Worm (Caenorhabditis elegans) whole organism, young adult: Measurements from ENCODE around the gene hpo-28.

ENCODE experiments used
- B0035.1 ChIP-seq: sonication (generic microtip); optimal IDR thresholded peaks from 2 replicates; lab custom pipeline; 2016; ENCODE audit warnings: missing genetic modification characterization, mild to moderate bottlenecking, missing compliant biosample characterization, missing genotype, missing genetic modification reagents
- B0336.3 ChIP-seq: fragments of 200-800 bp; sonication (Bioruptor generic); IDR thresholded peaks from 2 replicates; pipeline ENCODE4 v1.3.6; 2022; ENCODE audit warnings: missing genetic modification characterization, missing compliant biosample characterization
- C06A6.2 ChIP-seq: fragments of 200-800 bp; sonication (Bioruptor generic); conservative IDR thresholded peaks from 2 replicates; pipeline ENCODE4 v1.3.6; 2022; ENCODE audit warnings: missing genetic modification characterization, missing compliant biosample characterization
- F39B2.1 ChIP-seq: fragments of 200-800 bp; sonication (Bioruptor generic); IDR thresholded peaks from 2 replicates; pipeline ENCODE4 v1.3.6; 2022; ENCODE audit warnings: missing genetic modification reagents, missing genetic modification characterization, missing compliant biosample characterization
- F49E8.2 ChIP-seq: sonication (generic microtip); optimal IDR thresholded peaks from 3 replicates; lab custom pipeline; 2017; ENCODE audit warnings: missing genetic modification characterization, mild to moderate bottlenecking, missing compliant biosample characterization, antibody characterized with exemption, moderate library complexity; ENCODE audit not compliant: insufficient read depth
- F55B11.4 ChIP-seq: sonication (generic microtip); optimal IDR thresholded peaks from 2 replicates; lab custom pipeline; 2016; ENCODE audit warnings: missing compliant biosample characterization, missing genetic modification characterization, borderline replicate concordance; ENCODE audit not compliant: insufficient read depth
- K12H6.12 ChIP-seq: fragments of 200-800 bp; sonication (Bioruptor generic); optimal IDR thresholded peaks from 2 replicates; lab custom pipeline; 2018; ENCODE audit warnings: mild to moderate bottlenecking, missing genetic modification characterization, missing compliant biosample characterization
- ama-1 ChIP-seq, 3 experiments: fragments of 150-350 bp in 1 of 3; sonication (generic microtip) in 2 of 3; optimal IDR thresholded peaks; 2 replicates each; lab custom pipeline; 2014 to 2018; ENCODE audit warnings: missing biosample characterization in 2 of 3, missing genetic modification characterization in 2 of 3, missing genetic modification reagents in 2 of 3
- cebp-1 ChIP-seq, 2 experiments: fragments of 200-800 bp in 1 of 2; sonication (Bioruptor generic) in 1 of 2; sonication (generic microtip) in 1 of 2; IDR thresholded peaks in 1 of 2; optimal IDR thresholded peaks in 1 of 2; 2 replicates each; pipeline versions ENCODE4 v1.3.6 to Lab custom; 2017 to 2022; ENCODE audit warnings: missing compliant biosample characterization in 2 of 2, missing genetic modification characterization in 2 of 2, mild to moderate bottlenecking in 1 of 2, missing genetic modification reagents in 1 of 2, moderate library complexity in 1 of 2
- ceh-27 ChIP-seq: fragments of 200-800 bp; sonication (Bioruptor generic); optimal IDR thresholded peaks from 2 replicates; lab custom pipeline; 2018; ENCODE audit warnings: mild to moderate bottlenecking, missing genetic modification characterization, moderate library complexity, missing compliant biosample characterization
- ceh-79 ChIP-seq: sonication (generic microtip); optimal IDR thresholded peaks from 2 replicates; lab custom pipeline; 2017; ENCODE audit warnings: mild to moderate bottlenecking, missing genetic modification characterization, missing compliant biosample characterization
- ceh-91 ChIP-seq: fragments of 200-800 bp; sonication (Bioruptor generic); IDR thresholded peaks from 2 replicates; pipeline ENCODE4 v1.3.6; 2022; ENCODE audit warnings: missing genetic modification reagents, missing genetic modification characterization, missing compliant biosample characterization
- die-1 ChIP-seq: sonication (generic microtip); optimal IDR thresholded peaks from 2 replicates; lab custom pipeline; 2016; ENCODE audit warnings: missing genotype, mild to moderate bottlenecking, missing genetic modification characterization, missing compliant biosample characterization
- dox-1 ChIP-seq: fragments of 200-800 bp; sonication (Bioruptor generic); IDR thresholded peaks from 2 replicates; pipeline ENCODE4 v1.3.6; 2022; ENCODE audit warnings: missing genetic modification reagents, missing genetic modification characterization, missing compliant biosample characterization
- egl-18 ChIP-seq: fragments of 200-800 bp; sonication (Bioruptor generic); IDR thresholded peaks from 2 replicates; pipeline ENCODE4 v1.3.6; 2022; ENCODE audit warnings: missing genetic modification reagents, missing genetic modification characterization, missing compliant biosample characterization
- let-526 ChIP-seq: fragments of 200-800 bp; sonication (Bioruptor generic); IDR thresholded peaks from 2 replicates; pipeline ENCODE4 v1.3.6; 2022; ENCODE audit warnings: missing genetic modification reagents, missing genetic modification characterization, missing compliant biosample characterization
- let-607 ChIP-seq, 2 experiments: fragments of 200-800 bp in 1 of 2; sonication (Bioruptor generic) in 1 of 2; sonication (generic microtip) in 1 of 2; optimal IDR thresholded peaks; 2 replicates each; lab custom pipeline; 2016 to 2018; ENCODE audit warnings: mild to moderate bottlenecking in 2 of 2, missing compliant biosample characterization in 2 of 2, missing genetic modification characterization in 2 of 2, moderate library complexity in 2 of 2, missing genotype in 1 of 2
- madf-3 ChIP-seq: fragments of 200-800 bp; sonication (Bioruptor generic); IDR thresholded peaks from 2 replicates; pipeline ENCODE4 v1.3.6; 2022; ENCODE audit warnings: missing genetic modification reagents, missing genetic modification characterization, missing compliant biosample characterization
- mcd-1 ChIP-seq: fragments of 200-800 bp; sonication (Bioruptor generic); IDR thresholded peaks from 2 replicates; pipeline ENCODE4 v1.3.6; 2022; ENCODE audit warnings: missing genetic modification reagents, missing genetic modification characterization, missing compliant biosample characterization
- mxl-1 ChIP-seq: sonication (generic microtip); optimal IDR thresholded peaks from 2 replicates; lab custom pipeline; 2016; ENCODE audit warnings: missing genetic modification characterization, missing compliant biosample characterization
- nfyb-1 ChIP-seq: fragments of 200-800 bp; sonication (Bioruptor generic); IDR thresholded peaks from 2 replicates; pipeline ENCODE4 v1.3.6; 2022; ENCODE audit warnings: missing genetic modification reagents, missing genetic modification characterization, missing compliant biosample characterization
- nhr-90 ChIP-seq: sonication (generic microtip); optimal IDR thresholded peaks from 2 replicates; lab custom pipeline; 2016; ENCODE audit warnings: missing genotype, mild to moderate bottlenecking, missing genetic modification characterization, missing compliant biosample characterization
- pha-4 ChIP-seq: fragments of 150-350 bp; sonication (generic microtip); optimal IDR thresholded peaks from 2 replicates; lab custom pipeline; 2014; ENCODE audit warnings: missing biosample characterization, missing genetic modification reagents, missing genetic modification characterization
- rpc-1 ChIP-seq, 2 experiments: fragments of 150-350 bp in 1 of 2; sonication (generic microtip) in 1 of 2; optimal IDR thresholded peaks; 2 replicates each; lab custom pipeline; 2014 to 2018; ENCODE audit warnings: missing biosample characterization in 1 of 2, missing genetic modification characterization in 1 of 2, missing genetic modification reagents in 1 of 2, missing genotype in 1 of 2
- tlf-1 ChIP-seq: fragments of 200-800 bp; sonication (Bioruptor generic); optimal IDR thresholded peaks from 2 replicates; lab custom pipeline; 2018; ENCODE audit warnings: mild to moderate bottlenecking, missing genetic modification characterization, missing compliant biosample characterization
- unc-62 ChIP-seq: fragments of 150-350 bp; optimal IDR thresholded peaks from 2 replicates; lab custom pipeline; 2014; ENCODE audit warnings: missing biosample characterization, missing genetic modification reagents, missing genetic modification characterization
- xnd-1 ChIP-seq: sonication (generic microtip); optimal IDR thresholded peaks from 2 replicates; lab custom pipeline; 2016; ENCODE audit warnings: missing genotype, missing genetic modification reagents, missing genetic modification characterization, missing compliant biosample characterization
- zfh-2 ChIP-seq: fragments of 200-800 bp; sonication (Bioruptor generic); conservative IDR thresholded peaks from 2 replicates; pipeline ENCODE4 v1.3.6; 2022; ENCODE audit warnings: missing genetic modification reagents, missing genetic modification characterization, missing compliant biosample characterization
- ztf-18 ChIP-seq: sonication (generic microtip); optimal IDR thresholded peaks from 2 replicates; lab custom pipeline; 2016; ENCODE audit warnings: missing genotype, mild to moderate bottlenecking, missing genetic modification characterization, missing compliant biosample characterization
- ztf-22 ChIP-seq: fragments of 200-800 bp; sonication (Bioruptor generic); optimal IDR thresholded peaks from 2 replicates; lab custom pipeline; 2018; ENCODE audit warnings: mild to moderate bottlenecking, missing genetic modification characterization, moderate library complexity, missing compliant biosample characterization

The hpo-28 gene

ce11 chrIII:5714984-5715454 is 5.9 kb upstream of the hpo-28 start (continued):
- TF ChIP-seq let-526 (no peak), madf-3 (GFP tag; lab: Robert Waterston, UW) (0 out of 2 replicates have a peak, but pooled peaks have one; percentile 47), ceh-79 (tag; lab: Kevin White, UChicago) (no peak), let-607 (tag; optimal IDR thresholded peaks at IDR 0.05; lab: Kevin White, UChicago) (peak in 1 of 2 experiments; percentile 90), C06A6.2 (GFP tag; lab: Robert Waterston, UW) (no peak), unc-62 (GFP tag; lab: Kevin White, UChicago) (no peak), K12H6.12 (tag; lab: Kevin White, UChicago) (no peak), die-1 (tag; lab: Kevin White, UChicago) (no peak), xnd-1 (tag; lab: Kevin White, UChicago) (no peak), rpc-1 (optimal IDR thresholded peaks at IDR 0.05; lab: Kevin White, UChicago) (no peak), rpc-1 (tag; optimal IDR thresholded peaks at IDR 0.05; lab: Kevin White, UChicago) (no peak), F55B11.4 (no peak), dox-1 (GFP tag; lab: Robert Waterston, UW) (no peak), ceh-27 (GFP tag; lab: Kevin White, UChicago) (no peak)

- no peak for TF ChIP-seq mxl-1 (tag; lab: Kevin White, UChicago)
- peak; percentile 11 for TF ChIP-seq ama-1 (optimal IDR thresholded peaks at IDR 0.05; lab: Kevin White, UChicago)
- peak in 1 of 2 experiments; percentile 84 for TF ChIP-seq ama-1 (GFP tag; optimal IDR thresholded peaks at IDR 0.05; lab: Kevin White, UChicago)
- no peak for TF ChIP-seq unc-62 (GFP tag; lab: Kevin White, UChicago)
- no peak for TF ChIP-seq egl-18
- no peak for TF ChIP-seq ztf-22 (GFP tag; lab: Kevin White, UChicago)
- TF ChIP-seq tlf-1 (GFP tag; lab: Kevin White, UChicago): peak; percentile 30
- peak; percentile 84 for TF ChIP-seq B0336.3
- no peak for TF ChIP-seq B0035.1
- TF ChIP-seq pha-4 (tag; lab: Kevin White, UChicago): no peak
These were observed 5.3 kb upstream of the hpo-28 start, which contains the start of gene arf-1 for ce11 chrIII:5714230-5714983. arf-1 (plus strand) TSS chrIII:5714886.

ce11 chrIII:5711881-5712643 is 2.9 kb upstream of the hpo-28 start:
- TF ChIP-seq mcd-1 (GFP tag; lab: Robert Waterston, UW) (no peak), F39B2.1 (GFP tag; lab: Robert Waterston, UW) (no peak), let-607 (tag; optimal IDR thresholded peaks at IDR 0.05; lab: Kevin White, UChicago) (no peak), ztf-18 (tag; lab: Kevin White, UChicago) (no peak), B0336.3 (0 out of 2 replicates have a peak, but pooled peaks have one; percentile 25), ceh-91 (GFP tag; lab: Robert Waterston, UW) (no peak), F49E8.2 (tag; lab: Kevin White, UChicago) (no peak), mxl-1 (tag; lab: Kevin White, UChicago) (no peak), zfh-2 (GFP tag; lab: Robert Waterston, UW) (peak; percentile 58; the same call in 1 of the 2 replicates), nhr-90 (tag; lab: Kevin White, UChicago) (no peak)
- TF ChIP-seq, all 124 proteins: peak for 2

ce11 chrIII:5711242-5711641 is 2.1 kb upstream of the hpo-28 start, which contains the start of gene rbm-26:
rbm-26 (plus strand) TSS chrIII:5711542.
- TF ChIP-seq cebp-1 (GFP tag; IDR thresholded peaks at IDR 0.05; lab: Robert Waterston, UW) (no peak), cebp-1 (tag; optimal IDR thresholded peaks at IDR 0.05; lab: Kevin White, UChicago) (peak; percentile 82), nfyb-1 (no peak)
- TF ChIP-seq, all 124 proteins: peak for 1
